Worm (Caenorhabditis elegans) whole organism, early embryonic: Measurements from ENCODE around the gene Y56A3A.6.

Experiments
- B0310.2 ChIP-seq: sonication (generic microtip); optimal IDR thresholded peaks from 2 replicates; lab custom pipeline; 2016; ENCODE audit warnings: mild to moderate bottlenecking, missing genetic modification characterization, missing compliant biosample characterization
- F13C5.2 ChIP-seq: sonication (generic microtip); optimal IDR thresholded peaks from 2 replicates; lab custom pipeline; 2017; ENCODE audit warnings: mild to moderate bottlenecking, missing genetic modification characterization, inconsistent platforms, missing compliant biosample characterization
- aly-1 ChIP-seq: sonication (generic microtip); optimal IDR thresholded peaks from 2 replicates; lab custom pipeline; 2016; ENCODE audit warnings: missing genetic modification characterization, missing compliant biosample characterization
- ama-1 ChIP-seq: fragments of 150-350 bp; optimal IDR thresholded peaks from 2 replicates; lab custom pipeline; 2014
- ceh-13 ChIP-seq: fragments of 200-800 bp; sonication (Bioruptor generic); optimal IDR thresholded peaks from 2 replicates; lab custom pipeline; 2018; ENCODE audit warnings: mild to moderate bottlenecking, missing genetic modification characterization, missing compliant biosample characterization
- ceh-36 ChIP-seq: sonication (generic microtip); optimal IDR thresholded peaks from 2 replicates; lab custom pipeline; 2016; ENCODE audit warnings: missing genetic modification characterization, inconsistent platforms, missing compliant biosample characterization
- ets-7 ChIP-seq: sonication (generic microtip); optimal IDR thresholded peaks from 2 replicates; lab custom pipeline; 2016; ENCODE audit warnings: missing genotype, missing genetic modification characterization, missing compliant biosample characterization
- flt-1 ChIP-seq: fragments of 200-800 bp; sonication (Bioruptor generic); IDR thresholded peaks from 2 replicates; pipeline ENCODE4 v1.3.6; 2022; ENCODE audit warnings: missing genetic modification characterization, missing compliant biosample characterization
- hmbx-1 ChIP-seq: sonication (generic microtip); optimal IDR thresholded peaks from 2 replicates; lab custom pipeline; 2016; ENCODE audit warnings: mild to moderate bottlenecking, missing genetic modification characterization, missing compliant biosample characterization
- hmg-4 ChIP-seq: fragments of 200-800 bp; sonication (Bioruptor generic); optimal IDR thresholded peaks from 2 replicates; lab custom pipeline; 2018; ENCODE audit warnings: mild to moderate bottlenecking, missing genetic modification characterization, missing compliant biosample characterization
- hnd-1 ChIP-seq: sonication (generic microtip); optimal IDR thresholded peaks from 2 replicates; lab custom pipeline; 2016; ENCODE audit warnings: missing genetic modification characterization, missing compliant biosample characterization
- pes-1 ChIP-seq: fragments of 200-800 bp; sonication (Bioruptor generic); IDR thresholded peaks from 2 replicates; pipeline ENCODE4 v1.3.6; 2022; ENCODE audit warnings: missing genetic modification reagents, missing genetic modification characterization, missing compliant biosample characterization
- scrt-1 ChIP-seq: fragments of 200-800 bp; sonication (Bioruptor generic); IDR thresholded peaks from 2 replicates; pipeline ENCODE4 v1.3.6; 2022; ENCODE audit warnings: missing genetic modification characterization, missing compliant biosample characterization
- sea-1 ChIP-seq: fragments of 200-800 bp; sonication (Bioruptor generic); conservative IDR thresholded peaks from 2 replicates; pipeline ENCODE4 v1.3.6; 2022; ENCODE audit warnings: missing genetic modification characterization, missing compliant biosample characterization
- tbx-11 ChIP-seq: fragments of 200-800 bp; sonication (Bioruptor generic); IDR thresholded peaks from 2 replicates; pipeline ENCODE4 v1.3.6; 2022; ENCODE audit warnings: missing genetic modification characterization, missing compliant biosample characterization
- tbx-37 ChIP-seq: fragments of 200-800 bp; sonication (Bioruptor generic); conservative IDR thresholded peaks from 2 replicates; pipeline ENCODE4 v1.3.6; 2022; ENCODE audit warnings: missing genetic modification reagents, missing genetic modification characterization, missing compliant biosample characterization
- tra-4 ChIP-seq: sonication (generic microtip); optimal IDR thresholded peaks from 2 replicates; lab custom pipeline; 2017; ENCODE audit warnings: missing genetic modification characterization, missing compliant biosample characterization

The Y56A3A.6 gene

DNA sequence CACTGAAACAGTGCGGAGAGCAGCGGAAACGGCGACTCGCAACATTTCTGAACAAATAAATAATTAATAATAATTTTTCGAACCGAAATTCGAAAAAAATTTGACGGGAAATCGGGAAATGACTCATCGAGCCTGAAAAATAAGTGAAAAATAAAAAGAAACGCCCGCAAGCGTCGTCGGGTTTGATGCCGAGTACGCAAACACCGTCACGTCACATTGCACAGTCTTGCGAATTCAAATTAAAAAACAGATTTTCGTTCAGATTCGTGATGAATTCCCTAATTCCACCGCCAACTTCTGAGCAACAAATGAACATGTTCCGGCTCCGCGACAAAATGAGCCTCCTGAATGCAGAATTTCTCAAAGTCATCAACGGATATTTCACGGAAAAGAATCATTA is 37.1 kb upstream of the Y56A3A.6 start, which contains the start of the genes ndab-1 and npp-16:
Gene ndab-1, minus strand, starts transcription at position 47 of the 400 bp plus-strand sequence.
Gene npp-16, plus strand, starts transcription at position 263 of the 400 bp plus-strand sequence.
- peak; percentile 48 for TF ChIP-seq F13C5.2 (tag; lab: Kevin White, UChicago)
- TF ChIP-seq sea-1, result no peak
- TF ChIP-seq pes-1 (GFP tag; lab: Robert Waterston, UW), result 0 out of 2 replicates have a peak, but pooled peaks have one; percentile 16
- TF ChIP-seq flt-1 (GFP tag; lab: Robert Waterston, UW), result 0 out of 2 replicates have a peak, but pooled peaks have one; percentile 3

ce11 chrIII:11914220-11914619 is 35.6 kb upstream of the Y56A3A.6 start, which contains the start of gene Y56A3A.16:
Y56A3A.16 (minus strand) TSS chrIII:11914320.
- TF ChIP-seq tra-4 (tag; lab: Kevin White, UChicago), result no peak
- no peak for TF ChIP-seq tbx-37
- TF ChIP-seq scrt-1, result no peak
- TF ChIP-seq ets-7 (tag; lab: Kevin White, UChicago), result no peak
- no peak for TF ChIP-seq ama-1 (lab: Kevin White, UChicago)
- no peak for TF ChIP-seq hmbx-1 (tag; lab: Kevin White, UChicago)
- no peak for TF ChIP-seq ceh-36 (tag; lab: Kevin White, UChicago)
- TF ChIP-seq flt-1 (GFP tag; lab: Robert Waterston, UW), result no peak
- no peak for TF ChIP-seq hnd-1
- no peak for TF ChIP-seq sea-1
- TF ChIP-seq aly-1, result no peak
- TF ChIP-seq F13C5.2 (tag; lab: Kevin White, UChicago), result no peak
- TF ChIP-seq B0310.2 (tag; lab: Kevin White, UChicago), result no peak
- TF ChIP-seq hmg-4 (GFP tag; lab: Kevin White, UChicago), result no peak
- no peak for TF ChIP-seq ceh-13 (GFP tag; lab: Kevin White, UChicago)
- TF ChIP-seq tbx-11 (GFP tag; lab: Robert Waterston, UW), result no peak
- TF ChIP-seq pes-1 (GFP tag; lab: Robert Waterston, UW), result no peak

- no peak for TF ChIP-seq F13C5.2 (tag; lab: Kevin White, UChicago)
- TF ChIP-seq aly-1, result no peak
- TF ChIP-seq ceh-36 (tag; lab: Kevin White, UChicago), result no peak
- TF ChIP-seq hmbx-1 (tag; lab: Kevin White, UChicago), result no peak
- no peak for TF ChIP-seq tbx-37
- no peak for TF ChIP-seq tra-4 (tag; lab: Kevin White, UChicago)
- TF ChIP-seq pes-1 (GFP tag; lab: Robert Waterston, UW), result no peak
- TF ChIP-seq hnd-1, result no peak
- TF ChIP-seq tbx-11 (GFP tag; lab: Robert Waterston, UW), result no peak
- TF ChIP-seq sea-1, result no peak
- TF ChIP-seq B0310.2 (tag; lab: Kevin White, UChicago), result no peak
- no peak for TF ChIP-seq ets-7 (tag; lab: Kevin White, UChicago)
Observed at ce11 chrIII:11909778-11910177, 31.2 kb upstream of the Y56A3A.6 start, which contains the start of gene faah-4. faah-4 (minus strand) TSS chrIII:11909878.

DNA sequence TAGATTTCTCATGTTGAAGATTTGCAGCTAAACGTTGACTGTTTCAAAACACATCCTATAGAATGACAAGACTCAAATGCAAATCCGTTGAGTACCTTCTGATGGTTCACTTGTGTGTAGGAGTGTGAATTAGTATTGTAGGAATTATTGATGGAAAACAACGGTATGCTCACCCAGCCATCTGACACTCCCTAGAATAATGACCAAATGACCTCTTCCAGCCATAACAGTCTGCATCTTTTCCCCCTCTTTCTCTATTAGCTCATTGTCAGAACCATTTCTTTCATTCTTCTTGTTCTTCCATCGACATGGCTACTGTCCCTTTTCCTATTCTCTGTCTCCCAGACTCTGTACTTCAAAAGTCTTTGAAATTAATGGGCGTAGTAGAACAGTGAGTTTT is 30.1 kb upstream of the Y56A3A.6 start, which contains the start of gene fbxb-24:
Gene fbxb-24, plus strand, starts transcription at position 301 of the 400 bp plus-strand sequence.
- TF ChIP-seq ceh-13 (GFP tag; lab: Kevin White, UChicago) (no peak), ceh-36 (tag; lab: Kevin White, UChicago) (no peak), scrt-1 (no peak), hmbx-1 (tag; lab: Kevin White, UChicago) (no peak), F13C5.2 (tag; lab: Kevin White, UChicago) (no peak), aly-1 (no peak), hmg-4 (GFP tag; lab: Kevin White, UChicago) (no peak), hnd-1 (no peak), tbx-11 (GFP tag; lab: Robert Waterston, UW) (no peak), flt-1 (GFP tag; lab: Robert Waterston, UW) (no peak), tra-4 (tag; lab: Kevin White, UChicago) (no peak), B0310.2 (tag; lab: Kevin White, UChicago) (no peak), ets-7 (tag; lab: Kevin White, UChicago) (no peak), pes-1 (GFP tag; lab: Robert Waterston, UW) (no peak), sea-1 (no peak), ama-1 (lab: Kevin White, UChicago) (no peak)

DNA sequence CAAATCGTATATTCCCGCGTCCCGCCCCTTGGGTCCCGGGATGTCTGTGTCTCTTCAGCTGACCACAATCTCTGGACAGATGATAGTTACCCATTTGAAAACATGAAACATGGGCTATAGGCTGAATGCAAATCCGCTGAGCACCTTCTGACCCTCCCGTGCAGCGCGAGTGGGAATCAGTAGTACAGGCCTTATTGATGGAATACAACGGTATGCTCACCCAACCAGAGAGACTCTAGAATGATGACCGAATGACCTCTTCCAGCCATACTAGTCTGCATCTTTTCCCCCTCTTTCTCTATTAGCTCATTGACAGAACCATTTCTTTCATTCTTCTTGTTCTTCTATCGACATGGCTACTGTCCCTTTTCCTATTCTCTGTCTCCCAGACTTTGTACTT is 28.6 kb upstream of the Y56A3A.6 start, which contains the start of gene sdz-33:
Gene sdz-33, plus strand, starts transcription at position 301 of the 400 bp plus-strand sequence.
- TF ChIP-seq scrt-1, result no peak

DNA sequence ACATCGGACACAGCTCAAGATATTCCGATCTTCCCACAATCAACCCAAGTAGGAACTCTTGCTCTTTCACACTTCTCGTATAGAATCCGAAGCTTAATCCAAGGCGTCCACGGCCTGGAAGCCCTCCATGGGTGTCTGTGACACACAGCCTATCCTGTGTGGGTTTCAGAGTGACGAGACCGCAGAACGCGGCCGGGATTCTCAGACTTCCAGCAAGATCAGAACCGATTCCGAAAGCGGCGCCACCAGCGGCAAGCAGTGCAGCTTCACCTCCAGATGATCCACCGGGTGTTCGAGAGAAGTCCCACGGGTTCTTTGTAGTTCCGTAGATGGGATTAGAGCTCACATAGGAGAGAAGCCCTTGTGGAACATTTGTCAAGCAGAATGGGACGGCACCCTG is 24.2 kb upstream of the Y56A3A.6 start:
- TF ChIP-seq aly-1 (no peak), sea-1 (no peak), pes-1 (GFP tag; lab: Robert Waterston, UW) (no peak), ceh-13 (GFP tag; lab: Kevin White, UChicago) (no peak), scrt-1 (no peak), hmg-4 (GFP tag; lab: Kevin White, UChicago) (no peak), ama-1 (lab: Kevin White, UChicago) (no peak), tbx-11 (GFP tag; lab: Robert Waterston, UW) (no peak), hmbx-1 (tag; lab: Kevin White, UChicago) (no peak), flt-1 (GFP tag; lab: Robert Waterston, UW) (no peak), ets-7 (tag; lab: Kevin White, UChicago) (no peak), tbx-37 (no peak), hnd-1 (no peak), F13C5.2 (tag; lab: Kevin White, UChicago) (no peak), B0310.2 (tag; lab: Kevin White, UChicago) (no peak), tra-4 (tag; lab: Kevin White, UChicago) (no peak)

DNA sequence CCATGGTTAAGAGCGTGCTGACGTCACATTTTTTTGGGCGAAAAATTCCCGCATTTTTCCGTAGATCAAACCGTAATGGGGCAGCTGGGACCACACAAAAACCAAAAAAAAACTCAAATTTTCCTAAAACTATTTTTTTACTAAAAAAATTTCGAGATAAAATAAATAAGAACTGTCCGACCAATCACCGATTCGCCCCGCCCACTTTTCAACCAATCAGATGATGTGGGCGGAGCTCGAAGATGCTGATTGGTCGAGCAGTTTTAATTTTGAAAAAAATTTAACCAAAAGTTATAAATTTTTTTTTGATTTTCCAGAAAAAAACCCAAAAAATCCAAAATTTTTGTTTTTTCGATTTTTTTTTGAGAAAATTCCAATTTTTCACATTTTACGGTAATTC is 21.4 kb upstream of the Y56A3A.6 start:
- TF ChIP-seq pes-1 (GFP tag; lab: Robert Waterston, UW) (no peak), tbx-37 (no peak), hmbx-1 (tag; lab: Kevin White, UChicago) (no peak), hmg-4 (GFP tag; lab: Kevin White, UChicago) (no peak), ama-1 (lab: Kevin White, UChicago) (no peak), aly-1 (no peak), B0310.2 (tag; lab: Kevin White, UChicago) (no peak), flt-1 (GFP tag; lab: Robert Waterston, UW) (no peak), ceh-36 (tag; lab: Kevin White, UChicago) (no peak), tbx-11 (GFP tag; lab: Robert Waterston, UW) (no peak), sea-1 (no peak), tra-4 (tag; lab: Kevin White, UChicago) (no peak), F13C5.2 (tag; lab: Kevin White, UChicago) (no peak), hnd-1 (no peak), ets-7 (tag; lab: Kevin White, UChicago) (no peak), ceh-13 (GFP tag; lab: Kevin White, UChicago) (no peak), scrt-1 (no peak)
